Worm (Caenorhabditis elegans): ENCODE results near the gene wdr-46.

wdr-46 gene

DNA sequence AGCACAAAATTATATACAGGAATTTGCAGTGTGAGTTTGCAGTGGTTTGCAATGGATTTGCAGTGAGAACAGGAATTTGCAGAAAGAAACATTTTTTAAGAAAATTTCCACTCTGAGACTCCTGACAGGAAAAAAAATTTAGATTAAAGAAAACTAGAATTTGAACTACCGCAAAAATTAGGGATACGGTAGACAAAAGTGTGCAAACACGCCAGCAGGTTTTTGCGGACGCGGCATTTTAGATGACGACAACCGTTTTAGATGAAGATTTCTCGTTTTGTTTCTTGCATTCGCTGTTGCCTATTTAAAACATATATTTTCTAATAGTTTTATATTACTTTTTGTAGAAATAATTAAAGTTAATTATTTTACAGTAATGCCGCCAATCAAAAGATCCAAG, at the start of gene wdr-46:
Gene wdr-46, plus strand, starts transcription at position 375 of the 400 bp plus-strand sequence.
- TF ChIP-seq unc-39 (tag; optimal IDR thresholded peaks at IDR 0.05) (no peak), dmd-8 (GFP tag; IDR thresholded peaks at IDR 0.05) (no peak), hif-1 (tag; optimal IDR thresholded peaks at IDR 0.05) (peak in 1 of 2 experiments; percentile 56), mes-2 (tag; optimal IDR thresholded peaks at IDR 0.05; ENCODE audit: poor library complexity, severe bottlenecking) (peak; percentile 91), nhr-11 (tag; optimal IDR thresholded peaks at IDR 0.05) (peak; percentile 16), spr-3 (GFP tag; optimal IDR thresholded peaks at IDR 0.05) (no peak), ztf-11 (tag; optimal IDR thresholded peaks at IDR 0.05) (no peak), vab-7 (GFP tag; IDR thresholded peaks at IDR 0.05) (no peak), F49E8.2 (tag; optimal IDR thresholded peaks at IDR 0.05; ENCODE audit: borderline replicate concordance) (peak; percentile 2), lin-38 (GFP tag; IDR thresholded peaks at IDR 0.05) (no peak; the same call in 1 of the 2 replicates), dve-1 (tag; optimal IDR thresholded peaks at IDR 0.05; ENCODE audit: insufficient read depth) (peak; percentile 78), ceh-44 (GFP tag; IDR thresholded peaks at IDR 0.05) (no peak), duxl-1 (tag; optimal IDR thresholded peaks at IDR 0.05; ENCODE audit: poor library complexity) (peak; percentile 75), rbr-2 (tag; optimal IDR thresholded peaks at IDR 0.05) (peak; percentile 71), cey-2 (tag; optimal IDR thresholded peaks at IDR 0.05; ENCODE audit: borderline replicate concordance, insufficient read depth) (peak; percentile 7), lin-29 (GFP tag; IDR thresholded peaks at IDR 0.05) (peak; percentile 43; the same call in 1 of the 2 replicates), nhr-77 (tag; optimal IDR thresholded peaks at IDR 0.05) (peak; percentile 73), lin-13 (GFP tag; optimal IDR thresholded peaks at IDR 0.05) (peak; percentile 67), lin-1 (GFP tag; IDR thresholded peaks at IDR 0.05) (no peak), sdz-12 (GFP tag; optimal IDR thresholded peaks at IDR 0.05) (no peak), ceh-20 (GFP tag; IDR thresholded peaks at IDR 0.05) (peak; percentile 30; the same call in 1 of the 2 replicates), F37D6.2 (tag; optimal IDR thresholded peaks at IDR 0.05) (peak; percentile 47), mep-1 (tag; optimal IDR thresholded peaks at IDR 0.05) (peak; percentile 88), ceh-62 (tag; optimal IDR thresholded peaks at IDR 0.05) (no peak), unc-62 (GFP tag; optimal IDR thresholded peaks at IDR 0.05 in 1 of 2) (peak in 1 of 2 experiments; percentile 89), unc-62 (tag; optimal IDR thresholded peaks at IDR 0.05) (no peak), Y105C5A.15 (GFP tag; IDR thresholded peaks at IDR 0.05) (no peak), pha-4 (GFP tag; IDR thresholded peaks at IDR 0.05) (no peak; the same call in 1 of the 2 replicates), pha-4 (tag; optimal IDR thresholded peaks at IDR 0.05) (peak; percentile 63), ZK546.5 (tag; optimal IDR thresholded peaks at IDR 0.05) (peak in 1 of 2 experiments; percentile 76), madf-9 (GFP tag; conservative IDR thresholded peaks at IDR 0.05) (no peak), dmd-9 (GFP tag; IDR thresholded peaks at IDR 0.05) (no peak), hlh-11 (tag; optimal IDR thresholded peaks at IDR 0.05) (peak; percentile 62), dpl-1 (GFP tag; optimal IDR thresholded peaks at IDR 0.05) (peak; percentile 99), T26A8.4 (GFP tag; IDR thresholded peaks at IDR 0.05) (peak; percentile 80), snpc-1.2 (GFP tag; IDR thresholded peaks at IDR 0.05) (peak; percentile 65; the same call in 1 of the 2 replicates), zfp-2 (tag; optimal IDR thresholded peaks at IDR 0.05) (no peak), T20F7.1 (GFP tag; optimal IDR thresholded peaks at IDR 0.05) (no peak), nhr-111 (GFP tag; optimal IDR thresholded peaks at IDR 0.05) (no peak), zfp-3 (GFP tag; conservative IDR thresholded peaks at IDR 0.05) (peak; percentile 63; the same call in 1 of the 2 replicates), php-3 (GFP tag; IDR thresholded peaks at IDR 0.05) (no peak), ztf-7 (tag; optimal IDR thresholded peaks at IDR 0.05) (no peak), nhr-102 (tag; optimal IDR thresholded peaks at IDR 0.05) (peak; percentile 78), daf-19 (GFP tag; conservative IDR thresholded peaks at IDR 0.05) (no peak), ces-1 (GFP tag; optimal IDR thresholded peaks at IDR 0.05) (peak; percentile 29), pqm-1 (tag; optimal IDR thresholded peaks at IDR 0.05) (no peak), egl-43 (GFP tag; IDR thresholded peaks at IDR 0.05) (no peak), mxl-2 (GFP tag; conservative IDR thresholded peaks at IDR 0.05) (no peak), gei-8 (GFP tag; optimal IDR thresholded peaks at IDR 0.05) (no peak), arid-1 (GFP tag; conservative IDR thresholded peaks at IDR 0.05) (peak; percentile 86), madf-5 (GFP tag; IDR thresholded peaks at IDR 0.05) (no peak)
